Worm (Caenorhabditis elegans) whole organism, early embryonic: Measurements from ENCODE around the gene F46B6.4.

Source experiments
- B0310.2 ChIP-seq: sonication (generic microtip); optimal IDR thresholded peaks from 2 replicates; lab custom pipeline; 2016; ENCODE audit warnings: mild to moderate bottlenecking, missing genetic modification characterization, missing compliant biosample characterization
- aly-1 ChIP-seq: sonication (generic microtip); optimal IDR thresholded peaks from 2 replicates; lab custom pipeline; 2016; ENCODE audit warnings: missing genetic modification characterization, missing compliant biosample characterization
- ama-1 ChIP-seq: fragments of 150-350 bp; optimal IDR thresholded peaks from 2 replicates; lab custom pipeline; 2014
- ceh-13 ChIP-seq: fragments of 200-800 bp; sonication (Bioruptor generic); optimal IDR thresholded peaks from 2 replicates; lab custom pipeline; 2018; ENCODE audit warnings: mild to moderate bottlenecking, missing genetic modification characterization, missing compliant biosample characterization
- ets-7 ChIP-seq: sonication (generic microtip); optimal IDR thresholded peaks from 2 replicates; lab custom pipeline; 2016; ENCODE audit warnings: missing genotype, missing genetic modification characterization, missing compliant biosample characterization
- hmbx-1 ChIP-seq: sonication (generic microtip); optimal IDR thresholded peaks from 2 replicates; lab custom pipeline; 2016; ENCODE audit warnings: mild to moderate bottlenecking, missing genetic modification characterization, missing compliant biosample characterization

- TF ChIP-seq aly-1 (tag; lab: Kevin White, UChicago) (no peak), ama-1 (lab: Kevin White, UChicago) (no peak), ets-7 (no peak), hmbx-1 (tag; lab: Kevin White, UChicago) (no peak), B0310.2 (no peak), ceh-13 (GFP tag; lab: Kevin White, UChicago) (no peak)
Observed at ce11 chrV:9737287-9737686, 42.0 kb downstream of the F46B6.4 start, which contains the start of gene aqp-4.
